Fruit fly (Drosophila melanogaster): ENCODE measurements around the gene CG7376.

The CG7376 gene

dm6 chr3L:6217212-6217611 is 43.2 kb downstream of the CG7376 start (continued):
- TF ChIP-seq CG17829 (tag; optimal IDR thresholded peaks at IDR 0.05) (peak; percentile 84), CG4360 (GFP tag; IDR thresholded peaks at IDR 0.05) (peak; percentile 33), CG17361 (GFP tag; IDR thresholded peaks at IDR 0.05) (peak; percentile 82), Pdp1 (GFP tag; optimal IDR thresholded peaks at IDR 0.05) (peak; percentile 22 to 75), Ssrp (tag; optimal IDR thresholded peaks at IDR 0.05) (peak; percentile 83), vfl (GFP tag; optimal IDR thresholded peaks at IDR 0.05) (no peak), Xbp1 (GFP tag; optimal IDR thresholded peaks at IDR 0.05) (peak; percentile 68), CG4707 (GFP tag; optimal IDR thresholded peaks at IDR 0.05) (peak; percentile 45), D (optimal IDR thresholded peaks at IDR 0.05) (no peak), D (GFP tag; optimal IDR thresholded peaks at IDR 0.05) (peak; percentile 64), Camta (GFP tag; optimal IDR thresholded peaks at IDR 0.05) (peak; percentile 44), gt (GFP tag; IDR thresholded peaks at IDR 0.05) (no peak), CG12659 (GFP tag; optimal IDR thresholded peaks at IDR 0.05) (peak; percentile 41), esg (GFP tag; conservative IDR thresholded peaks at IDR 0.05) (peak; percentile 66), CG30020 (tag; optimal IDR thresholded peaks at IDR 0.05) (peak; percentile 5), CG34376 (GFP tag; optimal IDR thresholded peaks at IDR 0.05) (no peak), Fer3 (tag; optimal IDR thresholded peaks at IDR 0.05) (peak; percentile 59), hkb (optimal IDR thresholded peaks at IDR 0.05) (no peak), hkb (GFP tag; IDR thresholded peaks at IDR 0.05) (peak; percentile 53; the same call in 1 of the 2 replicates), ssp (GFP tag; IDR thresholded peaks at IDR 0.05) (peak; percentile 44; the same call in 1 of the 2 replicates), CG7372 (GFP tag; IDR thresholded peaks at IDR 0.05) (peak; percentile 34; the same call in 1 of the 2 replicates), Myb (GFP tag; optimal IDR thresholded peaks at IDR 0.05) (peak; percentile 6), Nf-YA (GFP tag; IDR thresholded peaks at IDR 0.05) (peak; percentile 58), Xrp1 (GFP tag; IDR thresholded peaks at IDR 0.05) (peak; percentile 87), E2f1 (GFP tag; IDR thresholded peaks at IDR 0.05) (peak; percentile 73), CG4730 (GFP tag; IDR thresholded peaks at IDR 0.05) (peak; percentile 63), CG5245 (GFP tag; optimal IDR thresholded peaks at IDR 0.05) (peak; percentile 50), CG14667 (GFP tag; IDR thresholded peaks at IDR 0.05) (peak; percentile 54; the same call in 1 of the 2 replicates), chif (GFP tag; optimal IDR thresholded peaks at IDR 0.05) (peak; percentile 45 to 57), CG3838 (GFP tag; optimal IDR thresholded peaks at IDR 0.05) (no peak), CG15269 (tag; optimal IDR thresholded peaks at IDR 0.05) (peak; percentile 60), CG2678 (tag; optimal IDR thresholded peaks at IDR 0.05) (peak; percentile 77), CG11695 (GFP tag; IDR thresholded peaks at IDR 0.05) (peak; percentile 70), gsb-n (tag; optimal IDR thresholded peaks at IDR 0.05) (peak; percentile 84), CG12942 (GFP tag; optimal IDR thresholded peaks at IDR 0.05) (peak; percentile 26), HLH3B (GFP tag; IDR thresholded peaks at IDR 0.05) (peak; percentile 69), CG8359 (GFP tag; optimal IDR thresholded peaks at IDR 0.05; ENCODE audit: borderline replicate concordance) (peak; percentile 37), CG10654 (GFP tag; optimal IDR thresholded peaks at IDR 0.05) (peak; percentile 44), Mrtf (GFP tag; IDR thresholded peaks at IDR 0.05) (no peak), CG30431 (GFP tag; optimal IDR thresholded peaks at IDR 0.05) (peak; percentile 18), wdn (GFP tag; IDR thresholded peaks at IDR 0.05) (no peak), Dll (GFP tag; IDR thresholded peaks at IDR 0.05; ENCODE audit: partially characterized antibody) (no peak), MTF-1 (GFP tag; optimal IDR thresholded peaks at IDR 0.05; ENCODE audit: borderline replicate concordance) (peak; percentile 9), Poxn (GFP tag; IDR thresholded peaks at IDR 0.05) (no peak), CG7987 (GFP tag; optimal IDR thresholded peaks at IDR 0.05) (no peak), trem (tag; optimal IDR thresholded peaks at IDR 0.05) (peak; percentile 86), slp2 (GFP tag; optimal IDR thresholded peaks at IDR 0.05) (peak; percentile 49), CG11504 (tag; optimal IDR thresholded peaks at IDR 0.05) (peak; percentile 56), CG4820 (GFP tag; optimal IDR thresholded peaks at IDR 0.05) (peak; percentile 72), lola (GFP tag; optimal IDR thresholded peaks at IDR 0.05) (peak in 1 of 3 experiments; percentile 90), CG7839 (tag; optimal IDR thresholded peaks at IDR 0.05) (peak; percentile 81)
